Fruit fly (Drosophila melanogaster) whole organism, embryonic: ENCODE results near the gene PCID2.
A peak's percentile ranks its signal among the peaks of the same experiment; 100 is the strongest.

Source experiments
- Atf6 ChIP-seq: fragments of 200-800 bp; sonication (Bioruptor generic); IDR thresholded peaks from 2 replicates; pipeline ENCODE4 v1.3.6; 2022; ENCODE audit warnings: missing biosample characterization, missing genetic modification characterization
- Bgb ChIP-seq: fragments of 200-800 bp; sonication (Bioruptor generic); IDR thresholded peaks from 2 replicates; pipeline ENCODE4 v1.3.6; 2022; ENCODE audit warnings: missing biosample characterization, missing genetic modification characterization; ENCODE audit not compliant: partially characterized antibody
- CG10431 ChIP-seq: fragments of 200-800 bp; sonication (Bioruptor generic); optimal IDR thresholded peaks from 3 replicates; lab custom pipeline; 2018; ENCODE audit warnings: missing biosample characterization, mild to moderate bottlenecking, missing genetic modification characterization
- CG10654 ChIP-seq: fragments of 200-800 bp; sonication (Bioruptor generic); optimal IDR thresholded peaks from 2 replicates; lab custom pipeline; 2016; ENCODE audit warnings: missing biosample characterization, missing genetic modification characterization
- CG10979 ChIP-seq: fragments of 200-800 bp; sonication (Bioruptor generic); optimal IDR thresholded peaks from 2 replicates; lab custom pipeline; 2018; ENCODE audit warnings: missing biosample characterization, mild to moderate bottlenecking, missing genetic modification characterization, moderate library complexity
- CG11504 ChIP-seq: fragments of 200-800 bp; sonication (Bioruptor generic); optimal IDR thresholded peaks from 3 replicates; lab custom pipeline; 2019; ENCODE audit warnings: missing biosample characterization, mild to moderate bottlenecking, missing genetic modification characterization, moderate library complexity
- CG12071 ChIP-seq: fragments of 200-800 bp; sonication (Bioruptor generic); optimal IDR thresholded peaks from 3 replicates; lab custom pipeline; 2018; ENCODE audit warnings: missing biosample characterization, mild to moderate bottlenecking, missing genetic modification characterization
- CG12769 ChIP-seq: fragments of 200-800 bp; sonication (Bioruptor generic); optimal IDR thresholded peaks from 2 replicates; lab custom pipeline; 2019; ENCODE audit warnings: missing biosample characterization, mild to moderate bottlenecking, missing genetic modification characterization, moderate library complexity
- CG14441 ChIP-seq: fragments of 200-800 bp; sonication (Bioruptor generic); IDR thresholded peaks from 2 replicates; pipeline ENCODE4 v1.3.6; 2022; ENCODE audit warnings: missing biosample characterization, missing genetic modification characterization
- CG17186 ChIP-seq: fragments of 200-800 bp; sonication (Bioruptor generic); optimal IDR thresholded peaks from 3 replicates; lab custom pipeline; 2017; ENCODE audit warnings: missing biosample characterization, missing genetic modification reagents, missing genetic modification characterization
- CG18262 ChIP-seq: fragments of 200-800 bp; optimal IDR thresholded peaks from 3 replicates; lab custom pipeline; 2019; ENCODE audit warnings: missing biosample characterization, mild to moderate bottlenecking, missing genetic modification characterization, moderate library complexity
- CG1832 ChIP-seq: fragments of 200-800 bp; sonication (Bioruptor generic); optimal IDR thresholded peaks from 2 replicates; lab custom pipeline; 2017; ENCODE audit warnings: missing biosample characterization, mild to moderate bottlenecking, missing genetic modification characterization, inconsistent platforms
- CG3065 ChIP-seq: fragments of 200-800 bp; sonication (Bioruptor generic); optimal IDR thresholded peaks from 2 replicates; lab custom pipeline; 2016; ENCODE audit warnings: missing biosample characterization, missing genetic modification characterization
- CG5953 ChIP-seq: fragments of 200-800 bp; sonication (Bioruptor generic); IDR thresholded peaks from 2 replicates; pipeline ENCODE4 v1.3.6; 2022; ENCODE audit warnings: missing biosample characterization, missing genetic modification characterization
- CG6254 ChIP-seq: fragments of 200-800 bp; sonication (Bioruptor generic); optimal IDR thresholded peaks from 3 replicates; lab custom pipeline; 2017; ENCODE audit warnings: mild to moderate bottlenecking, missing biosample characterization, missing genetic modification reagents, missing genetic modification characterization
- CG7271 ChIP-seq: fragments of 200-800 bp; sonication (Bioruptor generic); optimal IDR thresholded peaks from 2 replicates; lab custom pipeline; 2018; ENCODE audit warnings: missing biosample characterization, mild to moderate bottlenecking, missing genetic modification characterization, moderate library complexity
- CG9817 ChIP-seq: fragments of 200-800 bp; sonication (Bioruptor generic); optimal IDR thresholded peaks from 2 replicates; lab custom pipeline; 2018; ENCODE audit warnings: missing biosample characterization, mild to moderate bottlenecking, missing genetic modification characterization, moderate library complexity
- CG9932 ChIP-seq: fragments of 200-800 bp; sonication (Bioruptor generic); IDR thresholded peaks from 2 replicates; pipeline ENCODE4 v1.3.6; 2022; ENCODE audit warnings: missing biosample characterization, missing genetic modification characterization
- Chrac-16 ChIP-seq: fragments of 200-800 bp; sonication (Bioruptor generic); optimal IDR thresholded peaks from 3 replicates; lab custom pipeline; 2016; ENCODE audit warnings: missing biosample characterization, missing genetic modification characterization
- D ChIP-seq, 2 experiments: fragments of 200-800 bp in 1 of 2; fragments of >200 bp in 1 of 2; sonication (Bioruptor generic) in 1 of 2; optimal IDR thresholded peaks; 2 replicates in 1 of 2; 3 replicates in 1 of 2; lab custom pipeline; 2017; ENCODE audit warnings: mild to moderate bottlenecking in 1 of 2, missing biosample characterization in 1 of 2, missing genetic modification characterization in 1 of 2, missing genetic modification reagents in 1 of 2
- Dfd ChIP-seq, 2 experiments: fragments of >200 bp; optimal IDR thresholded peaks; 2 replicates each; lab custom pipeline; 2017; ENCODE audit warnings: missing biosample characterization in 2 of 2, missing genetic modification characterization in 2 of 2
- Fer3 ChIP-seq: fragments of 200-800 bp; sonication (Bioruptor generic); optimal IDR thresholded peaks from 2 replicates; lab custom pipeline; 2018; ENCODE audit warnings: missing biosample characterization, mild to moderate bottlenecking, missing genetic modification characterization, moderate library complexity
- GATAe ChIP-seq: fragments of 200-800 bp; sonication (Bioruptor generic); conservative IDR thresholded peaks from 2 replicates; pipeline ENCODE4 v1.3.6; 2022; ENCODE audit warnings: missing biosample characterization, missing genetic modification characterization
- Hmr ChIP-seq: fragments of 200-800 bp; sonication (Bioruptor generic); optimal IDR thresholded peaks from 3 replicates; lab custom pipeline; 2017; ENCODE audit warnings: mild to moderate bottlenecking, missing biosample characterization, missing genetic modification reagents, missing genetic modification characterization
- NfI ChIP-seq: fragments of 200-800 bp; sonication (Bioruptor generic); optimal IDR thresholded peaks from 3 replicates; lab custom pipeline; 2018; ENCODE audit warnings: missing biosample characterization, mild to moderate bottlenecking, missing genetic modification characterization, moderate library complexity
- Scr ChIP-seq: fragments of 200-800 bp; sonication (Bioruptor generic); IDR thresholded peaks from 2 replicates; pipeline ENCODE4 v1.3.6; 2022; ENCODE audit warnings: missing biosample characterization, missing genetic modification characterization; ENCODE audit not compliant: partially characterized antibody
- Spps ChIP-seq: fragments of 200-800 bp; sonication (Bioruptor generic); optimal IDR thresholded peaks from 2 replicates; lab custom pipeline; 2018; ENCODE audit warnings: missing biosample characterization, mild to moderate bottlenecking, missing genetic modification characterization
- Tbp ChIP-seq: fragments of >200 bp; optimal IDR thresholded peaks from 2 replicates; lab custom pipeline; 2018; ENCODE audit warnings: missing biosample characterization, missing genetic modification characterization
- Vsx1 ChIP-seq: fragments of 200-800 bp; sonication (Bioruptor generic); optimal IDR thresholded peaks from 2 replicates; lab custom pipeline; 2017; ENCODE audit warnings: missing biosample characterization, mild to moderate bottlenecking, missing genetic modification characterization, missing genetic modification reagents
- abd-A ChIP-seq: fragments of 200-800 bp; sonication (Bioruptor generic); optimal IDR thresholded peaks from 3 replicates; lab custom pipeline; 2019; ENCODE audit warnings: missing biosample characterization, mild to moderate bottlenecking, missing genetic modification characterization, moderate library complexity
- corto ChIP-seq: fragments of 200-800 bp; sonication (Bioruptor generic); optimal IDR thresholded peaks from 2 replicates; lab custom pipeline; 2016; ENCODE audit warnings: missing biosample characterization, mild to moderate bottlenecking, missing genetic modification characterization, moderate library complexity
- crc ChIP-seq: fragments of 200-800 bp; sonication (Bioruptor generic); optimal IDR thresholded peaks from 2 replicates; lab custom pipeline; 2016; ENCODE audit warnings: missing biosample characterization, missing genetic modification characterization
- crol ChIP-seq: fragments of 200-800 bp; sonication (Bioruptor generic); IDR thresholded peaks from 2 replicates; pipeline ENCODE4 v1.3.6; 2022; ENCODE audit warnings: missing biosample characterization, missing genetic modification characterization
- fu2 ChIP-seq: fragments of 200-800 bp; sonication (Bioruptor generic); optimal IDR thresholded peaks from 2 replicates; lab custom pipeline; 2016; ENCODE audit warnings: missing biosample characterization, missing genetic modification characterization
- hb ChIP-seq: fragments of 200-800 bp; sonication (Bioruptor generic); IDR thresholded peaks from 3 replicates; pipeline ENCODE4 v1.3.6; 2022; ENCODE audit warnings: missing biosample characterization, missing genetic modification characterization; ENCODE audit not compliant: partially characterized antibody
- insv ChIP-seq, 2 experiments: fragments of 200-800 bp; sonication (Bioruptor generic); optimal IDR thresholded peaks; 3 replicates each; lab custom pipeline; 2016 to 2018; ENCODE audit warnings: missing biosample characterization in 2 of 2, missing genetic modification characterization in 2 of 2
- inv ChIP-seq: fragments of 200-800 bp; sonication (Bioruptor generic); IDR thresholded peaks from 2 replicates; pipeline ENCODE4 v1.3.6; 2022; ENCODE audit warnings: missing biosample characterization, missing genetic modification characterization; ENCODE audit not compliant: partially characterized antibody
- mirr ChIP-seq: fragments of 200-800 bp; sonication (Bioruptor generic); optimal IDR thresholded peaks from 3 replicates; lab custom pipeline; 2018; ENCODE audit warnings: missing biosample characterization, mild to moderate bottlenecking, missing genetic modification characterization
- pnt ChIP-seq: fragments of 200-800 bp; sonication (Bioruptor generic); optimal IDR thresholded peaks from 3 replicates; lab custom pipeline; 2016; ENCODE audit warnings: missing biosample characterization, missing genetic modification characterization
- rib ChIP-seq: fragments of 200-800 bp; sonication (Bioruptor generic); IDR thresholded peaks from 2 replicates; pipeline ENCODE4 v1.3.6; 2022; ENCODE audit warnings: missing biosample characterization, missing genetic modification characterization
- sens-2 ChIP-seq: fragments of 200-800 bp; sonication (Bioruptor generic); IDR thresholded peaks from 2 replicates; pipeline ENCODE4 v1.3.6; 2022; ENCODE audit warnings: missing biosample characterization, missing genetic modification characterization
- so ChIP-seq: fragments of 200-800 bp; sonication (Bioruptor generic); IDR thresholded peaks from 3 replicates; pipeline ENCODE4 v1.3.6; 2022; ENCODE audit warnings: missing biosample characterization, missing genetic modification characterization
- sr ChIP-seq: fragments of 200-800 bp; sonication (Bioruptor generic); IDR thresholded peaks from 3 replicates; pipeline ENCODE4 v1.3.6; 2022; ENCODE audit warnings: missing biosample characterization, missing genetic modification characterization
- sug ChIP-seq: fragments of 200-800 bp; optimal IDR thresholded peaks from 2 replicates; lab custom pipeline; 2019; ENCODE audit warnings: missing biosample characterization, mild to moderate bottlenecking, missing genetic modification characterization, moderate library complexity
- tap ChIP-seq: fragments of 200-800 bp; optimal IDR thresholded peaks from 3 replicates; lab custom pipeline; 2019; ENCODE audit warnings: missing biosample characterization, mild to moderate bottlenecking, missing genetic modification characterization, moderate library complexity
- tna ChIP-seq: fragments of 200-800 bp; sonication (Bioruptor generic); IDR thresholded peaks from 2 replicates; pipeline ENCODE4 v1.3.6; 2022; ENCODE audit warnings: missing biosample characterization, missing genetic modification characterization; ENCODE audit not compliant: partially characterized antibody
- usp ChIP-seq: fragments of >200 bp; optimal IDR thresholded peaks from 2 replicates; lab custom pipeline; 2017; ENCODE audit warnings: missing biosample characterization, missing genetic modification characterization
- wek ChIP-seq: fragments of 200-800 bp; sonication (Bioruptor generic); optimal IDR thresholded peaks from 3 replicates; lab custom pipeline; 2018; ENCODE audit warnings: missing biosample characterization, mild to moderate bottlenecking, missing genetic modification characterization, moderate library complexity

Gene PCID2

DNA sequence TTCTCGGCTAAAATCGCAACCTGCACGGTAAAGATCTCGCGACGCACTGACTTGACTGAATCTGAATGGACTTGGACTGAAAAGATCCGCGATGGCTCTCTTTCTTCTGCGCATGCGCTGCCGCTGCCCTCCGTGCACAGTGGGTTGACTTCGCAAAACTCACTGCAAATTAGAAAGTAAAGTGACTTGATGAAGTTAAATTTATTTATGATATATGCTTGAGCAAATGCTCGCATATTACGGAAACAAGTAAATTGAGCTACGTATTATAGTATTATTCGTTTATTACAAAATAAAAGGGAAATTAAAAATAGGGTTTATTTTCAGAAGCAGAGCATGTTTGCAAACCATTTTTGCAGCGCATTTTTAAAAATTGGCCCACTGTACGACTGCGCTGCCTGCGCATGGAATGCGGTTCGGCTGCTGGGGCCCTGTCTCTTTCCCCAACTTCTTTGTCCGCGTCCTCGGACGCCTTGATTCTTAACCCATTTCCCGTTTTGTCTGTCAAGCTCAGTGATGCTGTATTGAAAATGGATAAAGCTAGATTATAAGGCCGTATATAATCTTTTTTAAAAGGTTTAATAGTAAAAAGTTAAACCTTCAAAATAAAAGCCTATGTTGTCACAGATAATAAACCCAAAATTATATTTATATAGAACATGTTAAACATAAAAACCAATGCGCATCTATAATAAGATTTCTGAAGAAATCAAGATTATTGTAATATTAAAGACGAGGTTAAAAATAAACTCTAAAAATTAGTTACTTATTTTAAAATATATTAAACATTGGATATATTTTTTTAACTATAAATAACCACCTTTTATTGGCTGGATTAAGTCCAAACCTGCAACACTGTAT lies 38.3 kb upstream of the PCID2 start, which contains the start of gene rt (continued):
- no peak for TF ChIP-seq D (optimal IDR thresholded peaks at IDR 0.05; lab: Kevin White, UChicago)
- TF ChIP-seq D (GFP tag; optimal IDR thresholded peaks at IDR 0.05; lab: Kevin White, UChicago) = peak; percentile 57
- peak; percentile 4 for TF ChIP-seq CG10654 (GFP tag; lab: Kevin White, UChicago)
- TF ChIP-seq CG3065 (GFP tag; lab: Kevin White, UChicago) = no peak
- peak; percentile 66 for TF ChIP-seq CG11504 (tag; lab: Kevin White, UChicago)
- peak; percentile 41 for TF ChIP-seq Chrac-16 (GFP tag; lab: Kevin White, UChicago)
- peak; percentile 32 for TF ChIP-seq NfI
- no peak for TF ChIP-seq pnt (GFP tag; lab: Kevin White, UChicago)
- TF ChIP-seq CG9932 (GFP tag; lab: Robert Waterston, UW) = no peak
- peak; percentile 81 for TF ChIP-seq CG10979 (tag; lab: Kevin White, UChicago)
- no peak for TF ChIP-seq mirr
- peak; percentile 14 for TF ChIP-seq CG12071 (GFP tag; lab: Kevin White, UChicago)
- no peak for TF ChIP-seq insv (GFP tag; optimal IDR thresholded peaks at IDR 0.05; lab: Kevin White, UChicago)
- TF ChIP-seq crol (GFP tag; lab: Robert Waterston, UW) = no peak
- no peak for TF ChIP-seq CG14441
- TF ChIP-seq CG7271 = no peak
- TF ChIP-seq Fer3 = peak; percentile 22
- no peak for TF ChIP-seq so
- TF ChIP-seq Vsx1 (GFP tag; lab: Kevin White, UChicago) = no peak
- no peak for TF ChIP-seq tna (GFP tag; lab: Robert Waterston, UW)
- TF ChIP-seq CG5953 (GFP tag; lab: Robert Waterston, UW) = peak; percentile 37; the same call in 1 of the 2 replicates
- no peak for TF ChIP-seq crc
- no peak for TF ChIP-seq CG17186 (GFP tag; lab: Kevin White, UChicago)
- no peak for TF ChIP-seq Atf6 (GFP tag; lab: Robert Waterston, UW)
- no peak for TF ChIP-seq GATAe (GFP tag; lab: Robert Waterston, UW)
- TF ChIP-seq Tbp (GFP tag; lab: Kevin White, UChicago) = no peak
- no peak for TF ChIP-seq corto (GFP tag; lab: Kevin White, UChicago)
- TF ChIP-seq Bgb (GFP tag; lab: Robert Waterston, UW) = no peak
- no peak for TF ChIP-seq sug (tag; lab: Kevin White, UChicago)
- no peak for TF ChIP-seq CG1832
- no peak for TF ChIP-seq Scr
- TF ChIP-seq CG6254 = peak; percentile 22
- peak; percentile 17 for TF ChIP-seq CG10431 (GFP tag; lab: Kevin White, UChicago)
- no peak for TF ChIP-seq Hmr
- TF ChIP-seq CG18262 (tag; lab: Kevin White, UChicago) = peak; percentile 80
- no peak for TF ChIP-seq CG12769 (tag; lab: Kevin White, UChicago)
- TF ChIP-seq sens-2 (GFP tag; lab: Robert Waterston, UW) = peak; percentile 27; the same call in 1 of the 2 replicates
- no peak for TF ChIP-seq fu2 (GFP tag; lab: Kevin White, UChicago)
- no peak for TF ChIP-seq inv (GFP tag; lab: Robert Waterston, UW)
- no peak for TF ChIP-seq hb (GFP tag; lab: Robert Waterston, UW)
- no peak for TF ChIP-seq sr (GFP tag; lab: Robert Waterston, UW)
- peak; percentile 6 for TF ChIP-seq CG9817 (tag; lab: Kevin White, UChicago)
- no peak for TF ChIP-seq abd-A
- TF ChIP-seq wek (GFP tag; lab: Kevin White, UChicago) = no peak
- TF ChIP-seq usp = no peak
- no peak for TF ChIP-seq Dfd (GFP tag; optimal IDR thresholded peaks at IDR 0.05; lab: Kevin White, UChicago)
- no peak for TF ChIP-seq rib
- TF ChIP-seq tap (tag; lab: Kevin White, UChicago) = peak; percentile 27
- TF ChIP-seq Spps (tag; lab: Kevin White, UChicago) = peak; percentile 44
